Fruit fly (Drosophila melanogaster) whole organism, embryonic: ENCODE measurements around the gene Mad.

Experiments
- Asciz ChIP-seq: fragments of 200-800 bp; sonication (Bioruptor generic); optimal IDR thresholded peaks from 2 replicates; lab custom pipeline; 2017; ENCODE audit warnings: missing biosample characterization, mild to moderate bottlenecking, missing genetic modification characterization, missing genetic modification reagents
- CG10147 ChIP-seq: fragments of 200-800 bp; sonication (Bioruptor generic); optimal IDR thresholded peaks from 2 replicates; lab custom pipeline; 2019; ENCODE audit warnings: missing biosample characterization, mild to moderate bottlenecking, missing genetic modification characterization, moderate library complexity
- CG10959 ChIP-seq: fragments of 200-800 bp; sonication (Bioruptor generic); IDR thresholded peaks from 2 replicates; pipeline ENCODE4 v1.3.6; 2022; ENCODE audit warnings: missing biosample characterization, missing genetic modification characterization
- CG11085 ChIP-seq: fragments of 200-800 bp; sonication (Bioruptor generic); IDR thresholded peaks from 2 replicates; pipeline ENCODE4 v1.3.6; 2022; ENCODE audit warnings: missing biosample characterization, missing genetic modification characterization
- CG13287 ChIP-seq: fragments of 200-800 bp; sonication (Bioruptor generic); IDR thresholded peaks from 2 replicates; pipeline ENCODE4 v1.3.6; 2022; ENCODE audit warnings: missing biosample characterization, missing genetic modification characterization; ENCODE audit not compliant: partially characterized antibody
- CG14860 ChIP-seq: fragments of 200-800 bp; sonication (Bioruptor generic); IDR thresholded peaks from 3 replicates; pipeline ENCODE4 v1.3.6; 2022; ENCODE audit warnings: missing biosample characterization, missing genetic modification characterization; ENCODE audit not compliant: partially characterized antibody
- CG16815 ChIP-seq: fragments of 200-800 bp; sonication (Bioruptor generic); optimal IDR thresholded peaks from 3 replicates; lab custom pipeline; 2017; ENCODE audit warnings: missing biosample characterization, mild to moderate bottlenecking, missing genetic modification characterization
- CG17385 ChIP-seq: fragments of 200-800 bp; sonication (Bioruptor generic); optimal IDR thresholded peaks from 3 replicates; lab custom pipeline; 2018; ENCODE audit warnings: missing biosample characterization, mild to moderate bottlenecking, missing genetic modification characterization
- CG1792 ChIP-seq: fragments of 200-800 bp; sonication (Bioruptor generic); optimal IDR thresholded peaks from 2 replicates; lab custom pipeline; 2016; ENCODE audit warnings: missing biosample characterization, missing genetic modification characterization
- CG3281 ChIP-seq: fragments of 200-800 bp; sonication (Bioruptor generic); optimal IDR thresholded peaks from 3 replicates; lab custom pipeline; 2017; ENCODE audit warnings: missing biosample characterization, mild to moderate bottlenecking, missing genetic modification characterization
- CG34224 ChIP-seq: fragments of 200-800 bp; sonication (Bioruptor generic); IDR thresholded peaks from 3 replicates; pipeline ENCODE4 v1.3.6; 2022; ENCODE audit warnings: missing biosample characterization, missing genetic modification characterization; ENCODE audit not compliant: partially characterized antibody
- CG34422 ChIP-seq: fragments of 200-800 bp; sonication (Bioruptor generic); IDR thresholded peaks from 3 replicates; pipeline ENCODE4 v1.3.6; 2022; ENCODE audit warnings: missing biosample characterization, missing genetic modification characterization
- CG3838 ChIP-seq: fragments of 200-800 bp; sonication (Bioruptor generic); optimal IDR thresholded peaks from 3 replicates; lab custom pipeline; 2016; ENCODE audit warnings: missing biosample characterization, missing genetic modification characterization
- CG4360 ChIP-seq: fragments of 200-800 bp; sonication (Bioruptor generic); IDR thresholded peaks from 2 replicates; pipeline ENCODE4 v1.3.6; 2022; ENCODE audit warnings: missing biosample characterization, missing genetic modification characterization
- CG4617 ChIP-seq: fragments of 200-800 bp; sonication (Bioruptor generic); optimal IDR thresholded peaks from 3 replicates; lab custom pipeline; 2016; ENCODE audit warnings: missing biosample characterization, missing genetic modification characterization, borderline replicate concordance
- CG4854 ChIP-seq: fragments of 200-800 bp; sonication (Bioruptor generic); optimal IDR thresholded peaks from 2 replicates; lab custom pipeline; 2016; ENCODE audit warnings: missing biosample characterization, missing genetic modification characterization, inconsistent platforms
- CG5953 ChIP-seq: fragments of 200-800 bp; sonication (Bioruptor generic); IDR thresholded peaks from 2 replicates; pipeline ENCODE4 v1.3.6; 2022; ENCODE audit warnings: missing biosample characterization, missing genetic modification characterization
- CG6791 ChIP-seq: fragments of 200-800 bp; sonication (Bioruptor generic); IDR thresholded peaks from 3 replicates; pipeline ENCODE4 v1.3.6; 2022; ENCODE audit warnings: missing biosample characterization, missing genetic modification characterization; ENCODE audit not compliant: partially characterized antibody
- CG6813 ChIP-seq: fragments of 200-800 bp; sonication (Bioruptor generic); optimal IDR thresholded peaks from 2 replicates; lab custom pipeline; 2017; ENCODE audit warnings: missing biosample characterization, missing genetic modification characterization, mild to moderate bottlenecking, moderate library complexity, missing genetic modification reagents
- CG7271 ChIP-seq: fragments of 200-800 bp; sonication (Bioruptor generic); optimal IDR thresholded peaks from 2 replicates; lab custom pipeline; 2018; ENCODE audit warnings: missing biosample characterization, mild to moderate bottlenecking, missing genetic modification characterization, moderate library complexity
- CG7839 ChIP-seq: fragments of 200-800 bp; sonication (Bioruptor generic); optimal IDR thresholded peaks from 3 replicates; lab custom pipeline; 2018; ENCODE audit warnings: missing biosample characterization, mild to moderate bottlenecking, missing genetic modification characterization, moderate library complexity
- CrebB ChIP-seq: fragments of 200-800 bp; sonication (Bioruptor generic); optimal IDR thresholded peaks from 3 replicates; lab custom pipeline; 2018; ENCODE audit warnings: missing biosample characterization, mild to moderate bottlenecking, missing genetic modification characterization
- D ChIP-seq, 2 experiments: fragments of 200-800 bp in 1 of 2; fragments of >200 bp in 1 of 2; sonication (Bioruptor generic) in 1 of 2; optimal IDR thresholded peaks; 2 replicates in 1 of 2; 3 replicates in 1 of 2; lab custom pipeline; 2017; ENCODE audit warnings: mild to moderate bottlenecking in 1 of 2, missing biosample characterization in 1 of 2, missing genetic modification characterization in 1 of 2, missing genetic modification reagents in 1 of 2
- D19B ChIP-seq: fragments of 200-800 bp; sonication (Bioruptor generic); optimal IDR thresholded peaks from 2 replicates; lab custom pipeline; 2017; ENCODE audit warnings: missing biosample characterization, mild to moderate bottlenecking, missing genetic modification characterization
- Dad ChIP-seq: fragments of 200-800 bp; sonication (Bioruptor generic); optimal IDR thresholded peaks from 3 replicates; lab custom pipeline; 2016; ENCODE audit warnings: missing biosample characterization, missing genetic modification characterization
- Dll ChIP-seq: fragments of 200-800 bp; sonication (Bioruptor generic); IDR thresholded peaks from 4 replicates; pipeline ENCODE4 v1.3.6; 2022; ENCODE audit warnings: missing biosample characterization, missing genetic modification characterization; ENCODE audit not compliant: partially characterized antibody
- Dref ChIP-seq: fragments of 200-800 bp; sonication (Bioruptor generic); IDR thresholded peaks from 2 replicates; pipeline ENCODE4 v1.3.6; 2022; ENCODE audit warnings: missing biosample characterization, missing genetic modification characterization
- Elba2 ChIP-seq: fragments of 200-800 bp; sonication (Bioruptor generic); optimal IDR thresholded peaks from 3 replicates; lab custom pipeline; 2016; ENCODE audit warnings: missing biosample characterization, missing genetic modification characterization
- PHDP ChIP-seq: fragments of 200-800 bp; sonication (Bioruptor generic); optimal IDR thresholded peaks from 3 replicates; lab custom pipeline; 2018; ENCODE audit warnings: missing biosample characterization, mild to moderate bottlenecking, missing genetic modification characterization, moderate library complexity
- Rx ChIP-seq: fragments of 200-800 bp; sonication (Bioruptor generic); IDR thresholded peaks from 2 replicates; pipeline ENCODE4 v1.3.6; 2022; ENCODE audit warnings: missing biosample characterization, missing genetic modification characterization
- br ChIP-seq: fragments of >200 bp; optimal IDR thresholded peaks from 2 replicates; lab custom pipeline; 2017
- corto ChIP-seq: fragments of 200-800 bp; sonication (Bioruptor generic); optimal IDR thresholded peaks from 2 replicates; lab custom pipeline; 2016; ENCODE audit warnings: missing biosample characterization, mild to moderate bottlenecking, missing genetic modification characterization, moderate library complexity
- emc ChIP-seq: fragments of 200-800 bp; sonication (Bioruptor generic); optimal IDR thresholded peaks from 2 replicates; lab custom pipeline; 2016; ENCODE audit warnings: missing biosample characterization, missing genetic modification characterization
- en ChIP-seq: fragments of 200-800 bp; sonication (Bioruptor generic); optimal IDR thresholded peaks from 2 replicates; lab custom pipeline; 2016; ENCODE audit warnings: missing biosample characterization, missing genetic modification characterization
- ftz-f1 ChIP-seq: fragments of 200-800 bp; sonication (Bioruptor generic); optimal IDR thresholded peaks from 2 replicates; lab custom pipeline; 2016; ENCODE audit warnings: missing biosample characterization, missing genetic modification characterization
- gem ChIP-seq: fragments of 200-800 bp; sonication (Bioruptor generic); optimal IDR thresholded peaks from 2 replicates; lab custom pipeline; 2019; ENCODE audit warnings: missing biosample characterization, mild to moderate bottlenecking, missing genetic modification characterization, moderate library complexity
- hth ChIP-seq: fragments of >200 bp; optimal IDR thresholded peaks from 2 replicates; lab custom pipeline; 2017; ENCODE audit warnings: inconsistent platforms
- inv ChIP-seq: fragments of 200-800 bp; sonication (Bioruptor generic); IDR thresholded peaks from 2 replicates; pipeline ENCODE4 v1.3.6; 2022; ENCODE audit warnings: missing biosample characterization, missing genetic modification characterization; ENCODE audit not compliant: partially characterized antibody
- knrl ChIP-seq: fragments of 200-800 bp; sonication (Bioruptor generic); IDR thresholded peaks from 3 replicates; pipeline ENCODE4 v1.3.6; 2022; ENCODE audit warnings: missing biosample characterization, missing genetic modification characterization; ENCODE audit not compliant: partially characterized antibody
- lbe ChIP-seq: fragments of 200-800 bp; sonication (Bioruptor generic); optimal IDR thresholded peaks from 2 replicates; lab custom pipeline; 2016; ENCODE audit warnings: missing biosample characterization, mild to moderate bottlenecking, missing genetic modification characterization
- mirr ChIP-seq: fragments of 200-800 bp; sonication (Bioruptor generic); optimal IDR thresholded peaks from 3 replicates; lab custom pipeline; 2018; ENCODE audit warnings: missing biosample characterization, mild to moderate bottlenecking, missing genetic modification characterization
- nom ChIP-seq: fragments of 200-800 bp; sonication (Bioruptor generic); optimal IDR thresholded peaks from 2 replicates; lab custom pipeline; 2017; ENCODE audit warnings: missing biosample characterization, missing genetic modification characterization, mild to moderate bottlenecking, moderate library complexity, missing genetic modification reagents
- ro ChIP-seq: fragments of 200-800 bp; sonication (Bioruptor generic); IDR thresholded peaks from 2 replicates; pipeline ENCODE4 v1.3.6; 2022; ENCODE audit warnings: missing biosample characterization, missing genetic modification characterization
- slbo ChIP-seq: fragments of 200-800 bp; sonication (Bioruptor generic); IDR thresholded peaks from 2 replicates; pipeline ENCODE4 v1.3.6; 2022; ENCODE audit warnings: missing biosample characterization, missing genetic modification characterization
- sna ChIP-seq: fragments of 200-800 bp; sonication (Bioruptor generic); IDR thresholded peaks from 2 replicates; pipeline ENCODE4 v1.3.6; 2022; ENCODE audit warnings: missing biosample characterization, missing genetic modification characterization; ENCODE audit not compliant: partially characterized antibody
- sqz ChIP-seq: fragments of 200-800 bp; sonication (Bioruptor generic); optimal IDR thresholded peaks from 3 replicates; lab custom pipeline; 2018; ENCODE audit warnings: missing biosample characterization, mild to moderate bottlenecking, missing genetic modification characterization
- tna ChIP-seq: fragments of 200-800 bp; sonication (Bioruptor generic); IDR thresholded peaks from 2 replicates; pipeline ENCODE4 v1.3.6; 2022; ENCODE audit warnings: missing biosample characterization, missing genetic modification characterization; ENCODE audit not compliant: partially characterized antibody

Mad gene

dm6 chr2L:3159144-3160000 lies at the start of gene Mad, which contains the start of gene gkt (continued):
- peak; percentile 4; the same call in 1 of the 2 replicates for TF ChIP-seq slbo
- TF ChIP-seq CG16815: no peak
- TF ChIP-seq CG10147 (GFP tag; lab: Kevin White, UChicago): peak; percentile 21
- peak; percentile 52 for TF ChIP-seq inv (GFP tag; lab: Robert Waterston, UW)
- peak; percentile 17 for TF ChIP-seq sqz (GFP tag; lab: Kevin White, UChicago)
- TF ChIP-seq CG7839 (tag; lab: Kevin White, UChicago): no peak
- no peak for TF ChIP-seq en (GFP tag; lab: Kevin White, UChicago)
- peak; percentile 73 for TF ChIP-seq CG3838 (GFP tag; lab: Kevin White, UChicago)
- TF ChIP-seq CG11085 (GFP tag; lab: Robert Waterston, UW): no peak
- TF ChIP-seq Dll (GFP tag; lab: Robert Waterston, UW): peak; percentile 75
- TF ChIP-seq corto (GFP tag; lab: Kevin White, UChicago): no peak
- TF ChIP-seq lbe (GFP tag; lab: Kevin White, UChicago): no peak
- 0 out of 2 replicates have a peak, but pooled peaks have one; percentile 11 for TF ChIP-seq Dref (GFP tag; lab: Robert Waterston, UW)
- TF ChIP-seq CG17385 (GFP tag; lab: Kevin White, UChicago): peak; percentile 96
- TF ChIP-seq Rx: no peak
- peak; percentile 53 for TF ChIP-seq knrl
- TF ChIP-seq hth: no peak
- TF ChIP-seq CG34422 (GFP tag; lab: Robert Waterston, UW): 0 out of 3 replicates have a peak, but pooled peaks have one; percentile 8
- no peak for TF ChIP-seq mirr (GFP tag; lab: Kevin White, UChicago)
- no peak for TF ChIP-seq PHDP (tag; lab: Kevin White, UChicago)
- no peak for TF ChIP-seq emc (GFP tag; lab: Kevin White, UChicago)
- no peak for TF ChIP-seq CG10959
- TF ChIP-seq Asciz (GFP tag; lab: Kevin White, UChicago): no peak
- TF ChIP-seq Dad (GFP tag; lab: Kevin White, UChicago): no peak
- no peak for TF ChIP-seq CG4854
- peak; percentile 27; the same call in 1 of the 3 replicates for TF ChIP-seq CG34224
- no peak for TF ChIP-seq CG1792 (GFP tag; lab: Kevin White, UChicago)
- TF ChIP-seq CG6813 (GFP tag; lab: Kevin White, UChicago): no peak
- TF ChIP-seq D19B (GFP tag; lab: Kevin White, UChicago): no peak
- TF ChIP-seq Elba2 (GFP tag; lab: Kevin White, UChicago): peak; percentile 26
- TF ChIP-seq CG7271 (tag; lab: Kevin White, UChicago): no peak
- TF ChIP-seq CG5953 (GFP tag; lab: Robert Waterston, UW): no peak
- TF ChIP-seq CG14860 (GFP tag; lab: Robert Waterston, UW): 0 out of 3 replicates have a peak, but pooled peaks have one; percentile 15
- no peak for TF ChIP-seq CG3281 (GFP tag; lab: Kevin White, UChicago)
- no peak for TF ChIP-seq br
- TF ChIP-seq gem (tag; lab: Kevin White, UChicago): peak; percentile 4
- 0 out of 2 replicates have a peak, but pooled peaks have one; percentile 30 for TF ChIP-seq sna (GFP tag; lab: Robert Waterston, UW)
- peak; percentile 92 for TF ChIP-seq CG4360 (GFP tag; lab: Robert Waterston, UW)
- TF ChIP-seq CG4617 (GFP tag; lab: Kevin White, UChicago): peak; percentile 36
- TF ChIP-seq CG13287: peak; percentile 47; the same call in 1 of the 2 replicates
- no peak for TF ChIP-seq ro (GFP tag; lab: Robert Waterston, UW)
- no peak for TF ChIP-seq CrebB (tag; lab: Kevin White, UChicago)
- TF ChIP-seq CG6791 (GFP tag; lab: Robert Waterston, UW): peak; percentile 51; the same call in 2 of the 3 replicates
- no peak for TF ChIP-seq ftz-f1 (GFP tag; lab: Kevin White, UChicago)
- TF ChIP-seq D (optimal IDR thresholded peaks at IDR 0.05; lab: Kevin White, UChicago): no peak
- no peak for TF ChIP-seq D (GFP tag; optimal IDR thresholded peaks at IDR 0.05; lab: Kevin White, UChicago)
- TF ChIP-seq tna (GFP tag; lab: Robert Waterston, UW): no peak
- peak; percentile 60 for TF ChIP-seq nom
